Worm (Caenorhabditis elegans) whole organism, young adult: ENCODE data around the gene srw-129.

Experiments
- B0035.1 ChIP-seq: sonication (generic microtip); optimal IDR thresholded peaks from 2 replicates; lab custom pipeline; 2016; ENCODE audit warnings: missing genetic modification characterization, mild to moderate bottlenecking, missing compliant biosample characterization, missing genotype, missing genetic modification reagents
- F57A8.1 ChIP-seq: fragments of 200-800 bp; sonication (Bioruptor generic); optimal IDR thresholded peaks from 2 replicates; lab custom pipeline; 2018; ENCODE audit warnings: mild to moderate bottlenecking, missing genetic modification characterization, moderate library complexity, missing compliant biosample characterization
- ama-1 ChIP-seq, 3 experiments: fragments of 150-350 bp in 1 of 3; sonication (generic microtip) in 2 of 3; optimal IDR thresholded peaks; 2 replicates each; lab custom pipeline; 2014 to 2018; ENCODE audit warnings: missing biosample characterization in 2 of 3, missing genetic modification characterization in 2 of 3, missing genetic modification reagents in 2 of 3
- bed-2 ChIP-seq: fragments of 200-800 bp; sonication (Bioruptor generic); IDR thresholded peaks from 2 replicates; pipeline ENCODE4 v1.3.6; 2022; ENCODE audit warnings: missing genetic modification reagents, missing genetic modification characterization, missing compliant biosample characterization
- egrh-3 ChIP-seq: fragments of 200-800 bp; sonication (Bioruptor generic); IDR thresholded peaks from 2 replicates; pipeline ENCODE4 v1.3.6; 2022; ENCODE audit warnings: missing genetic modification reagents, missing genetic modification characterization, missing compliant biosample characterization
- hsf-1 ChIP-seq: fragments of 200-800 bp; sonication (Bioruptor generic); IDR thresholded peaks from 2 replicates; pipeline ENCODE4 v1.3.6; 2022; ENCODE audit warnings: missing genetic modification reagents, missing genetic modification characterization, missing compliant biosample characterization
- lag-1 ChIP-seq: fragments of 200-800 bp; sonication (Bioruptor generic); IDR thresholded peaks from 2 replicates; pipeline ENCODE4 v1.3.6; 2022; ENCODE audit warnings: missing genetic modification reagents, missing genetic modification characterization, missing compliant biosample characterization
- lir-1 ChIP-seq: fragments of 200-800 bp; sonication (Bioruptor generic); conservative IDR thresholded peaks from 2 replicates; pipeline ENCODE4 v1.3.6; 2022; ENCODE audit warnings: missing genetic modification reagents, missing genetic modification characterization, missing compliant biosample characterization
- lsy-27 ChIP-seq: sonication (generic microtip); optimal IDR thresholded peaks from 2 replicates; lab custom pipeline; 2017; ENCODE audit warnings: missing genetic modification characterization, mild to moderate bottlenecking, missing compliant biosample characterization, antibody characterized with exemption, missing genotype, borderline replicate concordance; ENCODE audit not compliant: insufficient read depth
- madf-3 ChIP-seq: fragments of 200-800 bp; sonication (Bioruptor generic); IDR thresholded peaks from 2 replicates; pipeline ENCODE4 v1.3.6; 2022; ENCODE audit warnings: missing genetic modification reagents, missing genetic modification characterization, missing compliant biosample characterization
- madf-8 ChIP-seq: fragments of 200-800 bp; sonication (Bioruptor generic); conservative IDR thresholded peaks from 2 replicates; pipeline ENCODE4 v1.3.6; 2022; ENCODE audit warnings: missing genetic modification reagents, missing genetic modification characterization, missing compliant biosample characterization
- repo-1 ChIP-seq: sonication (generic microtip); optimal IDR thresholded peaks from 2 replicates; lab custom pipeline; 2017; ENCODE audit warnings: mild to moderate bottlenecking, missing genetic modification characterization, missing compliant biosample characterization
- ztf-18 ChIP-seq: sonication (generic microtip); optimal IDR thresholded peaks from 2 replicates; lab custom pipeline; 2016; ENCODE audit warnings: missing genotype, mild to moderate bottlenecking, missing genetic modification characterization, missing compliant biosample characterization

srw-129 gene

ce11 chrV:3021306-3021705, 49.6 kb downstream of the srw-129 start, which contains the start of gene irld-12:
Gene irld-12 (minus strand): TSS chrV:3021406.
- no peak for TF ChIP-seq egrh-3 (GFP tag; lab: Robert Waterston, UW)
- no peak for TF ChIP-seq bed-2 (GFP tag; lab: Robert Waterston, UW)
- no peak for TF ChIP-seq repo-1 (tag; lab: Kevin White, UChicago)
- no peak for TF ChIP-seq F57A8.1
- TF ChIP-seq madf-8 (GFP tag; lab: Robert Waterston, UW): no peak
- no peak for TF ChIP-seq ztf-18 (tag; lab: Kevin White, UChicago)
- TF ChIP-seq lag-1: no peak
- no peak for TF ChIP-seq lsy-27 (tag; lab: Kevin White, UChicago)
- TF ChIP-seq madf-3 (GFP tag; lab: Robert Waterston, UW): no peak
- TF ChIP-seq ama-1 (optimal IDR thresholded peaks at IDR 0.05; lab: Kevin White, UChicago): no peak
- TF ChIP-seq ama-1 (GFP tag; optimal IDR thresholded peaks at IDR 0.05; lab: Kevin White, UChicago): no peak
- no peak for TF ChIP-seq lir-1
- TF ChIP-seq hsf-1 (GFP tag; lab: Robert Waterston, UW): no peak
- no peak for TF ChIP-seq B0035.1 (tag; lab: Kevin White, UChicago)
